Fruit fly (Drosophila melanogaster) whole organism, embryonic: ENCODE data around the gene RpL28.
A peak's percentile ranks its signal among the peaks of the same experiment; 100 is the strongest.

Experiments used
- Adf1 ChIP-seq: fragments of 200-800 bp; sonication (Bioruptor generic); IDR thresholded peaks from 2 replicates; pipeline ENCODE4 v1.3.6; 2022; ENCODE audit warnings: missing biosample characterization, missing genetic modification characterization
- Asciz ChIP-seq: fragments of 200-800 bp; sonication (Bioruptor generic); optimal IDR thresholded peaks from 2 replicates; lab custom pipeline; 2017; ENCODE audit warnings: missing biosample characterization, mild to moderate bottlenecking, missing genetic modification characterization, missing genetic modification reagents
- CG10209 ChIP-seq: fragments of 200-800 bp; sonication (Bioruptor generic); optimal IDR thresholded peaks from 3 replicates; lab custom pipeline; 2017; ENCODE audit warnings: missing biosample characterization, mild to moderate bottlenecking, missing genetic modification characterization, missing genetic modification reagents
- CG11504 ChIP-seq: fragments of 200-800 bp; sonication (Bioruptor generic); optimal IDR thresholded peaks from 3 replicates; lab custom pipeline; 2019; ENCODE audit warnings: missing biosample characterization, mild to moderate bottlenecking, missing genetic modification characterization, moderate library complexity
- CG12299 ChIP-seq: fragments of 200-800 bp; sonication (Bioruptor generic); optimal IDR thresholded peaks from 2 replicates; lab custom pipeline; 2018; ENCODE audit warnings: missing biosample characterization, mild to moderate bottlenecking, missing genetic modification characterization
- CG14965 ChIP-seq: fragments of 200-800 bp; sonication (Bioruptor generic); optimal IDR thresholded peaks from 2 replicates; lab custom pipeline; 2016; ENCODE audit warnings: missing biosample characterization, missing genetic modification characterization, borderline replicate concordance
- CG15073 ChIP-seq: fragments of 200-800 bp; sonication (Bioruptor generic); optimal IDR thresholded peaks from 2 replicates; lab custom pipeline; 2016; ENCODE audit warnings: missing biosample characterization, missing genetic modification characterization
- CG1529 ChIP-seq: fragments of 200-800 bp; sonication (Bioruptor generic); optimal IDR thresholded peaks from 3 replicates; lab custom pipeline; 2018; ENCODE audit warnings: missing biosample characterization, missing genetic modification characterization
- CG15514 ChIP-seq: fragments of 200-800 bp; sonication (Bioruptor generic); optimal IDR thresholded peaks from 3 replicates; lab custom pipeline; 2017; ENCODE audit warnings: missing biosample characterization, missing genetic modification characterization, mild to moderate bottlenecking, moderate library complexity, missing genetic modification reagents
- CG17829 ChIP-seq: fragments of 200-800 bp; optimal IDR thresholded peaks from 2 replicates; lab custom pipeline; 2019; ENCODE audit warnings: missing biosample characterization, mild to moderate bottlenecking, missing genetic modification characterization, moderate library complexity
- CG18262 ChIP-seq: fragments of 200-800 bp; optimal IDR thresholded peaks from 3 replicates; lab custom pipeline; 2019; ENCODE audit warnings: missing biosample characterization, mild to moderate bottlenecking, missing genetic modification characterization, moderate library complexity
- CG18476 ChIP-seq: fragments of 200-800 bp; sonication (Bioruptor generic); optimal IDR thresholded peaks from 2 replicates; lab custom pipeline; 2016; ENCODE audit warnings: missing biosample characterization, mild to moderate bottlenecking, missing genetic modification characterization
- CG18599 ChIP-seq: fragments of 200-800 bp; sonication (Bioruptor generic); optimal IDR thresholded peaks from 3 replicates; lab custom pipeline; 2017; ENCODE audit warnings: missing biosample characterization, missing genetic modification characterization, mild to moderate bottlenecking, moderate library complexity, missing genetic modification reagents
- CG2120 ChIP-seq: fragments of 200-800 bp; sonication (Bioruptor generic); optimal IDR thresholded peaks from 3 replicates; lab custom pipeline; 2016; ENCODE audit warnings: missing biosample characterization, missing genetic modification characterization
- CG31441 ChIP-seq: fragments of 200-800 bp; sonication (Bioruptor generic); IDR thresholded peaks from 2 replicates; pipeline ENCODE4 v1.3.6; 2022; ENCODE audit warnings: missing biosample characterization, missing genetic modification characterization
- CG3281 ChIP-seq: fragments of 200-800 bp; sonication (Bioruptor generic); optimal IDR thresholded peaks from 3 replicates; lab custom pipeline; 2017; ENCODE audit warnings: missing biosample characterization, mild to moderate bottlenecking, missing genetic modification characterization
- CG6254 ChIP-seq: fragments of 200-800 bp; sonication (Bioruptor generic); optimal IDR thresholded peaks from 3 replicates; lab custom pipeline; 2017; ENCODE audit warnings: mild to moderate bottlenecking, missing biosample characterization, missing genetic modification reagents, missing genetic modification characterization
- CG6689 ChIP-seq: fragments of 200-800 bp; sonication (Bioruptor generic); IDR thresholded peaks from 2 replicates; pipeline ENCODE4 v1.3.6; 2022; ENCODE audit warnings: missing biosample characterization, missing genetic modification characterization
- CG7839 ChIP-seq: fragments of 200-800 bp; sonication (Bioruptor generic); optimal IDR thresholded peaks from 3 replicates; lab custom pipeline; 2018; ENCODE audit warnings: missing biosample characterization, mild to moderate bottlenecking, missing genetic modification characterization, moderate library complexity
- CG9437 ChIP-seq: fragments of 200-800 bp; sonication (Bioruptor generic); optimal IDR thresholded peaks from 2 replicates; lab custom pipeline; 2018; ENCODE audit warnings: missing biosample characterization, mild to moderate bottlenecking, missing genetic modification characterization
- Chrac-16 ChIP-seq: fragments of 200-800 bp; sonication (Bioruptor generic); optimal IDR thresholded peaks from 3 replicates; lab custom pipeline; 2016; ENCODE audit warnings: missing biosample characterization, missing genetic modification characterization
- E2f2 ChIP-seq: fragments of 200-800 bp; sonication (Bioruptor generic); IDR thresholded peaks from 2 replicates; pipeline ENCODE4 v1.3.6; 2022; ENCODE audit warnings: missing biosample characterization, missing genetic modification characterization
- Ets97D ChIP-seq: fragments of 200-800 bp; sonication (Bioruptor generic); optimal IDR thresholded peaks from 3 replicates; lab custom pipeline; 2016; ENCODE audit warnings: missing biosample characterization, missing genetic modification characterization
- Hmr ChIP-seq: fragments of 200-800 bp; sonication (Bioruptor generic); optimal IDR thresholded peaks from 3 replicates; lab custom pipeline; 2017; ENCODE audit warnings: mild to moderate bottlenecking, missing biosample characterization, missing genetic modification reagents, missing genetic modification characterization
- Hmx ChIP-seq: fragments of 200-800 bp; sonication (Bioruptor generic); optimal IDR thresholded peaks from 2 replicates; lab custom pipeline; 2016; ENCODE audit warnings: missing biosample characterization, missing genetic modification characterization
- Hr51 ChIP-seq, 2 experiments: fragments of 200-800 bp; sonication (Bioruptor generic); optimal IDR thresholded peaks; 2 replicates in 1 of 2; 3 replicates in 1 of 2; lab custom pipeline; 2016 to 2018; ENCODE audit warnings: missing biosample characterization in 2 of 2, missing genetic modification characterization in 2 of 2, mild to moderate bottlenecking in 1 of 2, moderate library complexity in 1 of 2
- Jarid2 ChIP-seq: fragments of 200-800 bp; sonication (Bioruptor generic); optimal IDR thresholded peaks from 3 replicates; lab custom pipeline; 2017; ENCODE audit warnings: mild to moderate bottlenecking, missing biosample characterization, missing genetic modification reagents, missing genetic modification characterization
- Ptx1 ChIP-seq: fragments of 200-800 bp; sonication (Bioruptor generic); IDR thresholded peaks from 2 replicates; pipeline ENCODE4 v1.3.6; 2022; ENCODE audit warnings: missing biosample characterization, missing genetic modification characterization
- Usf ChIP-seq: fragments of 200-800 bp; sonication (Bioruptor generic); optimal IDR thresholded peaks from 2 replicates; lab custom pipeline; 2017; ENCODE audit warnings: missing genotype, missing biosample characterization, missing genetic modification characterization
- Xbp1 ChIP-seq: fragments of 200-800 bp; sonication (Bioruptor generic); optimal IDR thresholded peaks from 3 replicates; lab custom pipeline; 2016; ENCODE audit warnings: missing biosample characterization, mild to moderate bottlenecking, missing genetic modification characterization
- az2 ChIP-seq: fragments of 200-800 bp; sonication (Bioruptor generic); optimal IDR thresholded peaks from 3 replicates; lab custom pipeline; 2016; ENCODE audit warnings: missing biosample characterization, missing genetic modification characterization
- bsh ChIP-seq, 2 experiments: fragments of 200-800 bp; sonication (Bioruptor generic); optimal IDR thresholded peaks; 2 replicates each; lab custom pipeline; 2017 to 2018; ENCODE audit warnings: mild to moderate bottlenecking in 2 of 2, missing biosample characterization in 2 of 2, missing genetic modification characterization in 2 of 2, moderate library complexity in 1 of 2
- cato ChIP-seq: fragments of 200-800 bp; sonication (Bioruptor generic); optimal IDR thresholded peaks from 2 replicates; lab custom pipeline; 2016; ENCODE audit warnings: missing biosample characterization, missing genetic modification characterization, borderline replicate concordance
- chn ChIP-seq: fragments of 200-800 bp; sonication (Bioruptor generic); optimal IDR thresholded peaks from 2 replicates; lab custom pipeline; 2016; ENCODE audit warnings: missing biosample characterization, missing genetic modification characterization
- crol ChIP-seq: fragments of 200-800 bp; sonication (Bioruptor generic); IDR thresholded peaks from 2 replicates; pipeline ENCODE4 v1.3.6; 2022; ENCODE audit warnings: missing biosample characterization, missing genetic modification characterization
- dati ChIP-seq: fragments of 200-800 bp; sonication (Bioruptor generic); IDR thresholded peaks from 2 replicates; pipeline ENCODE4 v1.3.6; 2022; ENCODE audit warnings: missing biosample characterization, missing genetic modification characterization
- esg ChIP-seq: fragments of 200-800 bp; sonication (Bioruptor generic); conservative IDR thresholded peaks from 2 replicates; pipeline ENCODE4 v1.3.6; 2022; ENCODE audit warnings: missing biosample characterization, missing genetic modification characterization
- fu2 ChIP-seq: fragments of 200-800 bp; sonication (Bioruptor generic); optimal IDR thresholded peaks from 2 replicates; lab custom pipeline; 2016; ENCODE audit warnings: missing biosample characterization, missing genetic modification characterization
- insv ChIP-seq, 2 experiments: fragments of 200-800 bp; sonication (Bioruptor generic); optimal IDR thresholded peaks; 3 replicates each; lab custom pipeline; 2016 to 2018; ENCODE audit warnings: missing biosample characterization in 2 of 2, missing genetic modification characterization in 2 of 2
- odd ChIP-seq: fragments of 200-800 bp; sonication (Bioruptor generic); optimal IDR thresholded peaks from 2 replicates; lab custom pipeline; 2017; ENCODE audit warnings: missing biosample characterization, mild to moderate bottlenecking, missing genetic modification characterization
- pnt ChIP-seq: fragments of 200-800 bp; sonication (Bioruptor generic); optimal IDR thresholded peaks from 3 replicates; lab custom pipeline; 2016; ENCODE audit warnings: missing biosample characterization, missing genetic modification characterization
- psq ChIP-seq: fragments of 200-800 bp; sonication (Bioruptor generic); optimal IDR thresholded peaks from 2 replicates; lab custom pipeline; 2017; ENCODE audit warnings: missing biosample characterization, missing genetic modification characterization
- row ChIP-seq: fragments of 200-800 bp; sonication (Bioruptor generic); IDR thresholded peaks from 3 replicates; pipeline ENCODE4 v1.3.6; 2022; ENCODE audit warnings: missing biosample characterization, missing genetic modification characterization
- so ChIP-seq: fragments of 200-800 bp; sonication (Bioruptor generic); IDR thresholded peaks from 3 replicates; pipeline ENCODE4 v1.3.6; 2022; ENCODE audit warnings: missing biosample characterization, missing genetic modification characterization
- stc ChIP-seq: fragments of 200-800 bp; sonication (Bioruptor generic); IDR thresholded peaks from 2 replicates; pipeline ENCODE4 v1.3.6; 2022; ENCODE audit warnings: missing biosample characterization, missing genetic modification characterization
- stwl ChIP-seq: fragments of 200-800 bp; sonication (Bioruptor generic); optimal IDR thresholded peaks from 3 replicates; lab custom pipeline; 2018; ENCODE audit warnings: missing biosample characterization, mild to moderate bottlenecking, missing genetic modification characterization, moderate library complexity
- ttk ChIP-seq: fragments of 200-800 bp; sonication (Bioruptor generic); IDR thresholded peaks from 2 replicates; pipeline ENCODE4 v2.1.2; 2022; ENCODE audit warnings: missing biosample characterization, missing genetic modification characterization

Gene RpL28

dm6 chr3L:3248714-3249663 is 26.2 kb upstream of the RpL28 start:
- TF ChIP-seq Ptx1 (no peak), stwl (tag; lab: Kevin White, UChicago) (no peak), CG15514 (GFP tag; lab: Kevin White, UChicago) (no peak), so (GFP tag; lab: Robert Waterston, UW) (peak; percentile 74; the same call in 1 of the 3 replicates), ttk (GFP tag; lab: Robert Waterston, UW) (peak; percentile 56; the same call in 1 of the 2 replicates), CG14965 (no peak), E2f2 (GFP tag; lab: Robert Waterston, UW) (peak; percentile 15; the same call in 1 of the 2 replicates), psq (GFP tag; lab: Kevin White, UChicago) (no peak), crol (GFP tag; lab: Robert Waterston, UW) (peak; percentile 45; the same call in 1 of the 2 replicates), Hr51 (GFP tag; optimal IDR thresholded peaks at IDR 0.05; lab: Kevin White, UChicago) (peak in 1 of 2 experiments; percentile 70), insv (GFP tag; optimal IDR thresholded peaks at IDR 0.05; lab: Kevin White, UChicago) (no peak), CG18262 (tag; lab: Kevin White, UChicago) (peak; percentile 53), esg (GFP tag; lab: Robert Waterston, UW) (peak; percentile 48), cato (GFP tag; lab: Kevin White, UChicago) (peak; percentile 26), odd (GFP tag; lab: Kevin White, UChicago) (peak; percentile 25), Hmx (GFP tag; lab: Kevin White, UChicago) (peak; percentile 2), Jarid2 (peak; percentile 2), CG31441 (peak; percentile 54; the same call in 1 of the 2 replicates), CG18476 (peak; percentile 9), CG6689 (GFP tag; lab: Robert Waterston, UW) (peak; percentile 41), CG18599 (GFP tag; lab: Kevin White, UChicago) (peak; percentile 20), az2 (GFP tag; lab: Kevin White, UChicago) (peak; percentile 56), CG10209 (GFP tag; lab: Kevin White, UChicago) (peak; percentile 46), CG7839 (tag; lab: Kevin White, UChicago) (peak; percentile 53), CG6254 (GFP tag; lab: Kevin White, UChicago) (peak; percentile 34), CG11504 (tag; lab: Kevin White, UChicago) (peak; percentile 70), CG12299 (tag; lab: Kevin White, UChicago) (no peak), stc (peak; percentile 12; the same call in 1 of the 2 replicates), row (GFP tag; lab: Robert Waterston, UW) (peak; percentile 54), chn (GFP tag; lab: Kevin White, UChicago) (no peak), Chrac-16 (GFP tag; lab: Kevin White, UChicago) (peak; percentile 19), CG15073 (GFP tag; lab: Kevin White, UChicago) (peak; percentile 5), CG1529 (GFP tag; lab: Kevin White, UChicago) (peak; percentile 39), CG2120 (GFP tag; lab: Kevin White, UChicago) (peak; percentile 47), pnt (peak; percentile 16), Asciz (GFP tag; lab: Kevin White, UChicago) (peak; percentile 64), dati (GFP tag; lab: Robert Waterston, UW) (0 out of 2 replicates have a peak, but pooled peaks have one; percentile 21), Hmr (GFP tag; lab: Kevin White, UChicago) (no peak), CG9437 (GFP tag; lab: Kevin White, UChicago) (peak; percentile 49), Usf (peak; percentile 55), bsh (GFP tag; optimal IDR thresholded peaks at IDR 0.05; lab: Kevin White, UChicago) (peak; percentile 43 to 95), Adf1 (GFP tag; lab: Robert Waterston, UW) (peak; percentile 22), CG17829 (tag; lab: Kevin White, UChicago) (peak; percentile 21), Ets97D (GFP tag; lab: Kevin White, UChicago) (no peak), Xbp1 (GFP tag; lab: Kevin White, UChicago) (peak; percentile 59), CG3281 (GFP tag; lab: Kevin White, UChicago) (peak; percentile 15), fu2 (GFP tag; lab: Kevin White, UChicago) (no peak)
